Worm (Caenorhabditis elegans) whole organism, young adult: ENCODE results near the gene Y43F8C.15.

Source experiments
- B0261.1 ChIP-seq: sonication (generic microtip); optimal IDR thresholded peaks from 2 replicates; lab custom pipeline; 2016; ENCODE audit warnings: mild to moderate bottlenecking, missing genetic modification characterization, moderate library complexity, missing compliant biosample characterization
- C06A6.2 ChIP-seq: fragments of 200-800 bp; sonication (Bioruptor generic); conservative IDR thresholded peaks from 2 replicates; pipeline ENCODE4 v1.3.6; 2022; ENCODE audit warnings: missing genetic modification characterization, missing compliant biosample characterization
- F22D6.2 ChIP-seq: sonication (generic microtip); optimal IDR thresholded peaks from 2 replicates; lab custom pipeline; 2016; ENCODE audit warnings: mild to moderate bottlenecking, missing genetic modification characterization, missing compliant biosample characterization
- F23B12.7 ChIP-seq: sonication (generic microtip); optimal IDR thresholded peaks from 2 replicates; lab custom pipeline; 2017; ENCODE audit warnings: missing genetic modification characterization, mild to moderate bottlenecking, missing compliant biosample characterization, antibody characterized with exemption, moderate library complexity; ENCODE audit not compliant: insufficient read depth
- F33H1.4 ChIP-seq: fragments of 200-800 bp; sonication (Bioruptor generic); IDR thresholded peaks from 2 replicates; pipeline ENCODE4 v1.3.6; 2022; ENCODE audit warnings: missing genetic modification reagents, missing genetic modification characterization, missing compliant biosample characterization
- F49E8.2 ChIP-seq: sonication (generic microtip); optimal IDR thresholded peaks from 3 replicates; lab custom pipeline; 2017; ENCODE audit warnings: missing genetic modification characterization, mild to moderate bottlenecking, missing compliant biosample characterization, antibody characterized with exemption, moderate library complexity; ENCODE audit not compliant: insufficient read depth
- F52B5.7 ChIP-seq: sonication (generic microtip); optimal IDR thresholded peaks from 2 replicates; lab custom pipeline; 2016; ENCODE audit warnings: mild to moderate bottlenecking, missing genetic modification characterization, missing compliant biosample characterization
- K11D2.4 ChIP-seq: fragments of 200-800 bp; sonication (Bioruptor generic); IDR thresholded peaks from 2 replicates; pipeline ENCODE4 v1.3.6; 2022; ENCODE audit warnings: missing genetic modification reagents, missing genetic modification characterization, missing compliant biosample characterization
- K12H6.12 ChIP-seq: fragments of 200-800 bp; sonication (Bioruptor generic); optimal IDR thresholded peaks from 2 replicates; lab custom pipeline; 2018; ENCODE audit warnings: mild to moderate bottlenecking, missing genetic modification characterization, missing compliant biosample characterization
- Y95B8A.8 ChIP-seq: fragments of 200-800 bp; sonication (Bioruptor generic); IDR thresholded peaks from 2 replicates; pipeline ENCODE4 v1.3.6; 2022; ENCODE audit warnings: missing genetic modification reagents, missing genetic modification characterization, missing compliant biosample characterization
- akir-1 ChIP-seq: fragments of 200-800 bp; sonication (Bioruptor generic); optimal IDR thresholded peaks from 2 replicates; lab custom pipeline; 2018; ENCODE audit warnings: mild to moderate bottlenecking, missing genetic modification characterization, moderate library complexity, missing compliant biosample characterization
- ama-1 ChIP-seq, 3 experiments: fragments of 150-350 bp in 1 of 3; sonication (generic microtip) in 2 of 3; optimal IDR thresholded peaks; 2 replicates each; lab custom pipeline; 2014 to 2018; ENCODE audit warnings: missing biosample characterization in 2 of 3, missing genetic modification characterization in 2 of 3, missing genetic modification reagents in 2 of 3
- aptf-3 ChIP-seq: fragments of 200-800 bp; sonication (Bioruptor generic); IDR thresholded peaks from 2 replicates; pipeline ENCODE4 v1.3.6; 2022; ENCODE audit warnings: missing genetic modification characterization, missing compliant biosample characterization
- atf-7 ChIP-seq: sonication (generic microtip); optimal IDR thresholded peaks from 2 replicates; lab custom pipeline; 2017; ENCODE audit warnings: mild to moderate bottlenecking, missing genetic modification characterization, missing compliant biosample characterization
- attf-3 ChIP-seq: fragments of 200-800 bp; sonication (Bioruptor generic); conservative IDR thresholded peaks from 2 replicates; pipeline ENCODE4 v1.3.6; 2022; ENCODE audit warnings: missing genetic modification reagents, missing genetic modification characterization, missing compliant biosample characterization
- cebp-1 ChIP-seq, 2 experiments: fragments of 200-800 bp in 1 of 2; sonication (Bioruptor generic) in 1 of 2; sonication (generic microtip) in 1 of 2; IDR thresholded peaks in 1 of 2; optimal IDR thresholded peaks in 1 of 2; 2 replicates each; pipeline versions ENCODE4 v1.3.6 to Lab custom; 2017 to 2022; ENCODE audit warnings: missing compliant biosample characterization in 2 of 2, missing genetic modification characterization in 2 of 2, mild to moderate bottlenecking in 1 of 2, missing genetic modification reagents in 1 of 2, moderate library complexity in 1 of 2
- cebp-2 ChIP-seq: fragments of 200-800 bp; sonication (Bioruptor generic); IDR thresholded peaks from 2 replicates; pipeline ENCODE4 v1.3.6; 2022; ENCODE audit warnings: missing genetic modification characterization, missing compliant biosample characterization
- ceh-27 ChIP-seq: fragments of 200-800 bp; sonication (Bioruptor generic); optimal IDR thresholded peaks from 2 replicates; lab custom pipeline; 2018; ENCODE audit warnings: mild to moderate bottlenecking, missing genetic modification characterization, moderate library complexity, missing compliant biosample characterization
- ceh-58 ChIP-seq: fragments of 200-800 bp; sonication (Bioruptor generic); IDR thresholded peaks from 2 replicates; pipeline ENCODE4 v1.3.6; 2022; ENCODE audit warnings: missing genetic modification characterization, missing compliant biosample characterization
- die-1 ChIP-seq: sonication (generic microtip); optimal IDR thresholded peaks from 2 replicates; lab custom pipeline; 2016; ENCODE audit warnings: missing genotype, mild to moderate bottlenecking, missing genetic modification characterization, missing compliant biosample characterization
- egrh-3 ChIP-seq: fragments of 200-800 bp; sonication (Bioruptor generic); IDR thresholded peaks from 2 replicates; pipeline ENCODE4 v1.3.6; 2022; ENCODE audit warnings: missing genetic modification reagents, missing genetic modification characterization, missing compliant biosample characterization
- ekl-4 ChIP-seq: fragments of 200-800 bp; sonication (Bioruptor generic); IDR thresholded peaks from 2 replicates; pipeline ENCODE4 v1.3.6; 2022; ENCODE audit warnings: missing genetic modification reagents, missing genetic modification characterization, missing compliant biosample characterization
- hmg-1.2 ChIP-seq: fragments of 200-800 bp; sonication (Bioruptor generic); IDR thresholded peaks from 2 replicates; pipeline ENCODE4 v1.3.6; 2022; ENCODE audit warnings: missing genetic modification reagents, missing genetic modification characterization, missing compliant biosample characterization
- hsf-1 ChIP-seq: fragments of 200-800 bp; sonication (Bioruptor generic); IDR thresholded peaks from 2 replicates; pipeline ENCODE4 v1.3.6; 2022; ENCODE audit warnings: missing genetic modification reagents, missing genetic modification characterization, missing compliant biosample characterization
- lin-26 ChIP-seq: fragments of 200-800 bp; sonication (Bioruptor generic); IDR thresholded peaks from 2 replicates; pipeline ENCODE4 v1.3.6; 2022; ENCODE audit warnings: missing genetic modification reagents, missing genetic modification characterization, missing compliant biosample characterization
- lin-40 ChIP-seq: sonication (generic microtip); optimal IDR thresholded peaks from 2 replicates; lab custom pipeline; 2016; ENCODE audit warnings: missing genetic modification characterization, mild to moderate bottlenecking, missing compliant biosample characterization, missing genotype, missing genetic modification reagents
- lin-54 ChIP-seq: fragments of 200-800 bp; sonication (Bioruptor generic); optimal IDR thresholded peaks from 2 replicates; lab custom pipeline; 2018; ENCODE audit warnings: mild to moderate bottlenecking, missing genetic modification characterization, missing compliant biosample characterization
- lsl-1 ChIP-seq: fragments of 200-800 bp; sonication (Bioruptor generic); optimal IDR thresholded peaks from 2 replicates; lab custom pipeline; 2018; ENCODE audit warnings: mild to moderate bottlenecking, missing genetic modification characterization, moderate library complexity, missing compliant biosample characterization
- madf-3 ChIP-seq: fragments of 200-800 bp; sonication (Bioruptor generic); IDR thresholded peaks from 2 replicates; pipeline ENCODE4 v1.3.6; 2022; ENCODE audit warnings: missing genetic modification reagents, missing genetic modification characterization, missing compliant biosample characterization
- mcd-1 ChIP-seq: fragments of 200-800 bp; sonication (Bioruptor generic); IDR thresholded peaks from 2 replicates; pipeline ENCODE4 v1.3.6; 2022; ENCODE audit warnings: missing genetic modification reagents, missing genetic modification characterization, missing compliant biosample characterization
- mes-4 ChIP-seq: sonication (generic microtip); optimal IDR thresholded peaks from 2 replicates; lab custom pipeline; 2016; ENCODE audit warnings: missing genotype, missing genetic modification characterization, missing compliant biosample characterization
- nfya-1 ChIP-seq: sonication (generic microtip); optimal IDR thresholded peaks from 2 replicates; lab custom pipeline; 2017; ENCODE audit warnings: antibody characterized with exemption, missing compliant biosample characterization, missing genetic modification characterization, borderline replicate concordance; ENCODE audit not compliant: insufficient read depth
- nfyb-1 ChIP-seq: fragments of 200-800 bp; sonication (Bioruptor generic); IDR thresholded peaks from 2 replicates; pipeline ENCODE4 v1.3.6; 2022; ENCODE audit warnings: missing genetic modification reagents, missing genetic modification characterization, missing compliant biosample characterization
- snpc-4 ChIP-seq, 5 experiments: fragments of 150-350 bp in 1 of 5; sonication (generic microtip) in 4 of 5; optimal IDR thresholded peaks; 2 replicates each; lab custom pipeline; 2014 to 2018; ENCODE audit warnings: missing genetic modification characterization in 5 of 5, missing biosample characterization in 3 of 5, antibody characterized with exemption in 2 of 5, mild to moderate bottlenecking in 2 of 5, missing compliant biosample characterization in 2 of 5, missing genotype in 2 of 5, moderate library complexity in 2 of 5, missing genetic modification reagents in 1 of 5
- tbx-9 ChIP-seq: sonication (generic microtip); optimal IDR thresholded peaks from 2 replicates; lab custom pipeline; 2016; ENCODE audit warnings: borderline replicate concordance, missing genetic modification characterization, inconsistent platforms, missing compliant biosample characterization
- tlf-1 ChIP-seq: fragments of 200-800 bp; sonication (Bioruptor generic); optimal IDR thresholded peaks from 2 replicates; lab custom pipeline; 2018; ENCODE audit warnings: mild to moderate bottlenecking, missing genetic modification characterization, missing compliant biosample characterization
- unc-130 ChIP-seq: sonication (generic microtip); optimal IDR thresholded peaks from 2 replicates; lab custom pipeline; 2016; ENCODE audit warnings: missing genetic modification reagents, missing genetic modification characterization, missing compliant biosample characterization
- unc-62 ChIP-seq: fragments of 150-350 bp; optimal IDR thresholded peaks from 2 replicates; lab custom pipeline; 2014; ENCODE audit warnings: missing biosample characterization, missing genetic modification reagents, missing genetic modification characterization
- zfh-2 ChIP-seq: fragments of 200-800 bp; sonication (Bioruptor generic); conservative IDR thresholded peaks from 2 replicates; pipeline ENCODE4 v1.3.6; 2022; ENCODE audit warnings: missing genetic modification reagents, missing genetic modification characterization, missing compliant biosample characterization
- ztf-22 ChIP-seq: fragments of 200-800 bp; sonication (Bioruptor generic); optimal IDR thresholded peaks from 2 replicates; lab custom pipeline; 2018; ENCODE audit warnings: mild to moderate bottlenecking, missing genetic modification characterization, moderate library complexity, missing compliant biosample characterization
- ztf-28 ChIP-seq: fragments of 200-800 bp; sonication (Bioruptor generic); IDR thresholded peaks from 2 replicates; pipeline ENCODE4 v1.3.6; 2022; ENCODE audit warnings: missing genetic modification reagents, missing genetic modification characterization, missing compliant biosample characterization

Y43F8C.15 gene

ce11 chrV:19728731-19729130 is 18.3 kb upstream of the Y43F8C.15 start, which contains the start of gene Y116F11A.3:
Y116F11A.3 (plus strand) TSS chrV:19729031.
- TF ChIP-seq ekl-4 (GFP tag; lab: Robert Waterston, UW) (no peak), attf-3 (GFP tag; lab: Robert Waterston, UW) (no peak), F33H1.4 (no peak), die-1 (tag; lab: Kevin White, UChicago) (no peak), cebp-2 (GFP tag; lab: Robert Waterston, UW) (no peak), snpc-4 (GFP tag; optimal IDR thresholded peaks at IDR 0.05; lab: Kevin White, UChicago) (no peak), snpc-4 (tag; optimal IDR thresholded peaks at IDR 0.05; lab: Kevin White, UChicago) (no peak), C06A6.2 (no peak), unc-130 (no peak), ztf-22 (GFP tag; lab: Kevin White, UChicago) (no peak), nfya-1 (no peak), K11D2.4 (GFP tag; lab: Robert Waterston, UW) (no peak), F52B5.7 (tag; lab: Kevin White, UChicago) (no peak), tlf-1 (GFP tag; lab: Kevin White, UChicago) (no peak)

ce11 chrV:19727990-19728389 is 17.6 kb upstream of the Y43F8C.15 start:
- TF ChIP-seq C06A6.2, result no peak
- no peak for TF ChIP-seq ztf-28 (GFP tag; lab: Robert Waterston, UW)
- TF ChIP-seq mcd-1 (GFP tag; lab: Robert Waterston, UW), result 0 out of 2 replicates have a peak, but pooled peaks have one; percentile 7
- TF ChIP-seq egrh-3 (GFP tag; lab: Robert Waterston, UW), result peak; percentile 53; the same call in 1 of the 2 replicates
- TF ChIP-seq hmg-1.2 (GFP tag; lab: Robert Waterston, UW), result peak; percentile 87

ce11 chrV:19724589-19724988 is 14.2 kb upstream of the Y43F8C.15 start:
- TF ChIP-seq cebp-1 (GFP tag; IDR thresholded peaks at IDR 0.05; lab: Robert Waterston, UW) (0 out of 2 replicates have a peak, but pooled peaks have one; percentile 13), cebp-1 (tag; optimal IDR thresholded peaks at IDR 0.05; lab: Kevin White, UChicago) (peak; percentile 55), hmg-1.2 (GFP tag; lab: Robert Waterston, UW) (peak; percentile 62), F22D6.2 (tag; lab: Kevin White, UChicago) (no peak), ceh-27 (GFP tag; lab: Kevin White, UChicago) (no peak)

ce11 chrV:19722881-19723280 is 12.5 kb upstream of the Y43F8C.15 start:
- TF ChIP-seq madf-3, result peak; percentile 65; the same call in 1 of the 2 replicates
- TF ChIP-seq unc-62, result no peak
- TF ChIP-seq lsl-1 (GFP tag; lab: Kevin White, UChicago), result peak; percentile 3
- peak; percentile 8 for TF ChIP-seq F23B12.7 (tag; lab: Kevin White, UChicago)
- TF ChIP-seq tbx-9 (tag; lab: Kevin White, UChicago), result no peak
- no peak for TF ChIP-seq akir-1 (GFP tag; lab: Kevin White, UChicago)
- peak; percentile 56 for TF ChIP-seq zfh-2 (GFP tag; lab: Robert Waterston, UW)
- TF ChIP-seq lin-54 (GFP tag; lab: Kevin White, UChicago), result peak; percentile 25
- no peak for TF ChIP-seq lin-40 (tag; lab: Kevin White, UChicago)
- no peak for TF ChIP-seq aptf-3 (GFP tag; lab: Robert Waterston, UW)
- 0 out of 2 replicates have a peak, but pooled peaks have one; percentile 68 for TF ChIP-seq lin-26
- no peak for TF ChIP-seq F49E8.2
- TF ChIP-seq nfyb-1 (GFP tag; lab: Robert Waterston, UW), result peak; percentile 29; the same call in 1 of the 2 replicates
- TF ChIP-seq Y95B8A.8 (GFP tag; lab: Robert Waterston, UW), result 0 out of 2 replicates have a peak, but pooled peaks have one; percentile 25
- no peak for TF ChIP-seq ama-1 (optimal IDR thresholded peaks at IDR 0.05; lab: Kevin White, UChicago)
- TF ChIP-seq ama-1 (GFP tag; optimal IDR thresholded peaks at IDR 0.05; lab: Kevin White, UChicago), result no peak
- peak; percentile 27 for TF ChIP-seq snpc-4 (GFP tag; optimal IDR thresholded peaks at IDR 0.05; lab: Kevin White, UChicago)
- TF ChIP-seq snpc-4 (tag; optimal IDR thresholded peaks at IDR 0.05; lab: Kevin White, UChicago), result peak in 1 of 4 experiments; percentile 36
- TF ChIP-seq mes-4 (tag; lab: Kevin White, UChicago), result no peak
- TF ChIP-seq egrh-3 (GFP tag; lab: Robert Waterston, UW), result peak; percentile 39; the same call in 1 of the 2 replicates
- TF ChIP-seq atf-7 (tag; lab: Kevin White, UChicago), result no peak
- no peak for TF ChIP-seq K12H6.12 (tag; lab: Kevin White, UChicago)
- TF ChIP-seq ceh-58 (GFP tag; lab: Robert Waterston, UW), result no peak
- TF ChIP-seq K11D2.4 (GFP tag; lab: Robert Waterston, UW), result no peak
- TF ChIP-seq die-1 (tag; lab: Kevin White, UChicago), result peak; percentile 23
- no peak for TF ChIP-seq hsf-1 (GFP tag; lab: Robert Waterston, UW)
- peak; percentile 86 for TF ChIP-seq B0261.1 (tag; lab: Kevin White, UChicago)
